Fruit fly (Drosophila melanogaster) whole organism, embryonic: ENCODE results near the gene CG7120.
A peak's percentile ranks its signal among the peaks of the same experiment; 100 is the strongest.

Experiments used
- Antp ChIP-seq: fragments of 200-800 bp; sonication (Bioruptor generic); optimal IDR thresholded peaks from 3 replicates; lab custom pipeline; 2016; ENCODE audit warnings: missing biosample characterization, missing genetic modification characterization
- CG10267 ChIP-seq: fragments of 200-800 bp; sonication (Bioruptor generic); optimal IDR thresholded peaks from 2 replicates; lab custom pipeline; 2018; ENCODE audit warnings: missing biosample characterization, mild to moderate bottlenecking, missing genetic modification characterization, moderate library complexity
- CG10431 ChIP-seq: fragments of 200-800 bp; sonication (Bioruptor generic); optimal IDR thresholded peaks from 3 replicates; lab custom pipeline; 2018; ENCODE audit warnings: missing biosample characterization, mild to moderate bottlenecking, missing genetic modification characterization
- CG10959 ChIP-seq: fragments of 200-800 bp; sonication (Bioruptor generic); IDR thresholded peaks from 2 replicates; pipeline ENCODE4 v1.3.6; 2022; ENCODE audit warnings: missing biosample characterization, missing genetic modification characterization
- CG11560 ChIP-seq: fragments of 200-800 bp; sonication (Bioruptor generic); IDR thresholded peaks from 3 replicates; pipeline ENCODE4 v1.3.6; 2022; ENCODE audit warnings: missing biosample characterization, missing genetic modification characterization
- CG11723 ChIP-seq: fragments of 200-800 bp; sonication (Bioruptor generic); optimal IDR thresholded peaks from 2 replicates; lab custom pipeline; 2017; ENCODE audit warnings: missing biosample characterization, mild to moderate bottlenecking, missing genetic modification characterization
- CG12155 ChIP-seq: fragments of 200-800 bp; sonication (Bioruptor generic); optimal IDR thresholded peaks from 3 replicates; lab custom pipeline; 2016; ENCODE audit warnings: missing biosample characterization, missing genetic modification characterization
- CG17186 ChIP-seq: fragments of 200-800 bp; sonication (Bioruptor generic); optimal IDR thresholded peaks from 3 replicates; lab custom pipeline; 2017; ENCODE audit warnings: missing biosample characterization, missing genetic modification reagents, missing genetic modification characterization
- CG17385 ChIP-seq: fragments of 200-800 bp; sonication (Bioruptor generic); optimal IDR thresholded peaks from 3 replicates; lab custom pipeline; 2018; ENCODE audit warnings: missing biosample characterization, mild to moderate bottlenecking, missing genetic modification characterization
- CG17912 ChIP-seq: fragments of 200-800 bp; sonication (Bioruptor generic); optimal IDR thresholded peaks from 2 replicates; lab custom pipeline; 2018; ENCODE audit warnings: missing biosample characterization, mild to moderate bottlenecking, missing genetic modification characterization
- CG18764 ChIP-seq: fragments of 200-800 bp; sonication (Bioruptor generic); optimal IDR thresholded peaks from 3 replicates; lab custom pipeline; 2016; ENCODE audit warnings: missing biosample characterization, missing genetic modification characterization
- CG2120 ChIP-seq: fragments of 200-800 bp; sonication (Bioruptor generic); optimal IDR thresholded peaks from 3 replicates; lab custom pipeline; 2016; ENCODE audit warnings: missing biosample characterization, missing genetic modification characterization
- CG2712 ChIP-seq: fragments of 200-800 bp; optimal IDR thresholded peaks from 3 replicates; lab custom pipeline; 2019; ENCODE audit warnings: missing biosample characterization, mild to moderate bottlenecking, missing genetic modification characterization, moderate library complexity
- CG30403 ChIP-seq: fragments of 200-800 bp; sonication (Bioruptor generic); optimal IDR thresholded peaks from 3 replicates; lab custom pipeline; 2016; ENCODE audit warnings: missing biosample characterization, missing genetic modification characterization
- CG31441 ChIP-seq: fragments of 200-800 bp; sonication (Bioruptor generic); IDR thresholded peaks from 2 replicates; pipeline ENCODE4 v1.3.6; 2022; ENCODE audit warnings: missing biosample characterization, missing genetic modification characterization
- CG32532 ChIP-seq: fragments of 200-800 bp; sonication (Bioruptor generic); IDR thresholded peaks from 2 replicates; pipeline ENCODE4 v1.3.6; 2022; ENCODE audit warnings: missing biosample characterization, missing genetic modification characterization
- CG3838 ChIP-seq: fragments of 200-800 bp; sonication (Bioruptor generic); optimal IDR thresholded peaks from 3 replicates; lab custom pipeline; 2016; ENCODE audit warnings: missing biosample characterization, missing genetic modification characterization
- CG3847 ChIP-seq: fragments of 200-800 bp; sonication (Bioruptor generic); IDR thresholded peaks from 2 replicates; pipeline ENCODE4 v1.3.6; 2022; ENCODE audit warnings: missing biosample characterization, missing genetic modification characterization
- CG4730 ChIP-seq: fragments of 200-800 bp; sonication (Bioruptor generic); IDR thresholded peaks from 2 replicates; pipeline ENCODE4 v1.3.6; 2022; ENCODE audit warnings: missing biosample characterization, missing genetic modification characterization
- CG5245 ChIP-seq: fragments of 200-800 bp; sonication (Bioruptor generic); optimal IDR thresholded peaks from 3 replicates; lab custom pipeline; 2016; ENCODE audit warnings: missing biosample characterization, missing genetic modification characterization
- CG8359 ChIP-seq: fragments of 200-800 bp; sonication (Bioruptor generic); optimal IDR thresholded peaks from 2 replicates; lab custom pipeline; 2017; ENCODE audit warnings: missing biosample characterization, mild to moderate bottlenecking, missing genetic modification characterization, borderline replicate concordance
- CG9817 ChIP-seq: fragments of 200-800 bp; sonication (Bioruptor generic); optimal IDR thresholded peaks from 2 replicates; lab custom pipeline; 2018; ENCODE audit warnings: missing biosample characterization, mild to moderate bottlenecking, missing genetic modification characterization, moderate library complexity
- CHES-1-like ChIP-seq: fragments of 200-800 bp; sonication (Bioruptor generic); optimal IDR thresholded peaks from 2 replicates; lab custom pipeline; 2016; ENCODE audit warnings: missing biosample characterization, missing genetic modification characterization
- CTCF ChIP-seq: fragments of 200-800 bp; sonication (Bioruptor generic); optimal IDR thresholded peaks from 2 replicates; lab custom pipeline; 2017; ENCODE audit warnings: missing biosample characterization, mild to moderate bottlenecking, missing genetic modification characterization, moderate library complexity
- Camta ChIP-seq: fragments of 200-800 bp; sonication (Bioruptor generic); optimal IDR thresholded peaks from 2 replicates; lab custom pipeline; 2016; ENCODE audit warnings: missing biosample characterization, missing genetic modification characterization
- Chrac-16 ChIP-seq: fragments of 200-800 bp; sonication (Bioruptor generic); optimal IDR thresholded peaks from 3 replicates; lab custom pipeline; 2016; ENCODE audit warnings: missing biosample characterization, missing genetic modification characterization
- Dbx ChIP-seq: fragments of 200-800 bp; sonication (Bioruptor generic); IDR thresholded peaks from 3 replicates; pipeline ENCODE4 v1.3.6; 2022; ENCODE audit warnings: missing biosample characterization, missing genetic modification characterization
- Dip3 ChIP-seq: fragments of 200-800 bp; sonication (Bioruptor generic); optimal IDR thresholded peaks from 3 replicates; lab custom pipeline; 2016; ENCODE audit warnings: missing biosample characterization, missing genetic modification characterization
- Dp ChIP-seq: fragments of 200-800 bp; sonication (Bioruptor generic); optimal IDR thresholded peaks from 2 replicates; lab custom pipeline; 2018; ENCODE audit warnings: missing biosample characterization, mild to moderate bottlenecking, missing genetic modification characterization, moderate library complexity
- Drgx ChIP-seq: fragments of 200-800 bp; sonication (Bioruptor generic); IDR thresholded peaks from 2 replicates; pipeline ENCODE4 v1.3.6; 2022; ENCODE audit warnings: missing biosample characterization, missing genetic modification characterization
- Side ChIP-seq: fragments of 200-800 bp; sonication (Bioruptor generic); optimal IDR thresholded peaks from 2 replicates; lab custom pipeline; 2016; ENCODE audit warnings: missing biosample characterization, missing genetic modification characterization
- bowl ChIP-seq: fragments of 200-800 bp; sonication (Bioruptor generic); IDR thresholded peaks from 2 replicates; pipeline ENCODE4 v1.3.6; 2022; ENCODE audit warnings: missing biosample characterization, missing genetic modification characterization
- chinmo ChIP-seq: fragments of 200-800 bp; sonication (Bioruptor generic); IDR thresholded peaks from 4 replicates; pipeline ENCODE4 v1.3.6; 2022; ENCODE audit warnings: missing biosample characterization, missing genetic modification characterization; ENCODE audit not compliant: partially characterized antibody
- danr ChIP-seq: fragments of 200-800 bp; sonication (Bioruptor generic); IDR thresholded peaks from 2 replicates; pipeline ENCODE4 v1.3.6; 2022; ENCODE audit warnings: missing biosample characterization, missing genetic modification characterization
- eve ChIP-seq, 2 experiments: fragments of >200 bp; optimal IDR thresholded peaks; 2 replicates each; lab custom pipeline; 2017; ENCODE audit warnings: missing biosample characterization in 2 of 2, missing genetic modification characterization in 2 of 2
- eyg ChIP-seq: fragments of 200-800 bp; sonication (Bioruptor generic); optimal IDR thresholded peaks from 3 replicates; lab custom pipeline; 2016; ENCODE audit warnings: missing biosample characterization, missing genetic modification characterization
- fd96Cb ChIP-seq: fragments of 200-800 bp; sonication (Bioruptor generic); optimal IDR thresholded peaks from 2 replicates; lab custom pipeline; 2018; ENCODE audit warnings: missing biosample characterization, mild to moderate bottlenecking, missing genetic modification characterization, moderate library complexity
- gsb ChIP-seq: fragments of 200-800 bp; sonication (Bioruptor generic); IDR thresholded peaks from 2 replicates; pipeline ENCODE4 v1.3.6; 2022; ENCODE audit warnings: missing biosample characterization, missing genetic modification characterization
- ham ChIP-seq: fragments of 200-800 bp; sonication (Bioruptor generic); IDR thresholded peaks from 2 replicates; pipeline ENCODE4 v1.3.6; 2022; ENCODE audit warnings: missing biosample characterization, missing genetic modification characterization
- hkb ChIP-seq, 2 experiments: fragments of 200-800 bp in 1 of 2; fragments of >200 bp in 1 of 2; sonication (Bioruptor generic) in 1 of 2; IDR thresholded peaks in 1 of 2; optimal IDR thresholded peaks in 1 of 2; 2 replicates each; pipeline versions ENCODE4 v1.3.6 to Lab custom; 2017 to 2022; ENCODE audit warnings: missing biosample characterization in 1 of 2, missing genetic modification characterization in 1 of 2
- ind ChIP-seq: fragments of 200-800 bp; sonication (Bioruptor generic); optimal IDR thresholded peaks from 3 replicates; lab custom pipeline; 2016; ENCODE audit warnings: missing biosample characterization, missing genetic modification characterization
- ken ChIP-seq: fragments of 200-800 bp; sonication (Bioruptor generic); IDR thresholded peaks from 3 replicates; pipeline ENCODE4 v1.3.6; 2022; ENCODE audit warnings: missing biosample characterization, missing genetic modification characterization
- lilli ChIP-seq: fragments of 200-800 bp; sonication (Bioruptor generic); optimal IDR thresholded peaks from 3 replicates; lab custom pipeline; 2016; ENCODE audit warnings: missing biosample characterization, missing genetic modification characterization
- nerfin-1 ChIP-seq: fragments of 200-800 bp; sonication (Bioruptor generic); optimal IDR thresholded peaks from 3 replicates; lab custom pipeline; 2019; ENCODE audit warnings: missing biosample characterization, mild to moderate bottlenecking, missing genetic modification characterization, moderate library complexity
- oc ChIP-seq: fragments of 200-800 bp; sonication (Bioruptor generic); optimal IDR thresholded peaks from 2 replicates; lab custom pipeline; 2018; ENCODE audit warnings: missing biosample characterization, mild to moderate bottlenecking, missing genetic modification characterization, moderate library complexity
- pfk ChIP-seq: fragments of 200-800 bp; sonication (Bioruptor generic); optimal IDR thresholded peaks from 2 replicates; lab custom pipeline; 2018; ENCODE audit warnings: missing biosample characterization, mild to moderate bottlenecking, missing genetic modification characterization, moderate library complexity
- pnt ChIP-seq: fragments of 200-800 bp; sonication (Bioruptor generic); optimal IDR thresholded peaks from 3 replicates; lab custom pipeline; 2016; ENCODE audit warnings: missing biosample characterization, missing genetic modification characterization
- rib ChIP-seq: fragments of 200-800 bp; sonication (Bioruptor generic); IDR thresholded peaks from 2 replicates; pipeline ENCODE4 v1.3.6; 2022; ENCODE audit warnings: missing biosample characterization, missing genetic modification characterization
- tin ChIP-seq: fragments of 200-800 bp; sonication (Bioruptor generic); optimal IDR thresholded peaks from 3 replicates; lab custom pipeline; 2016; ENCODE audit warnings: missing biosample characterization, missing genetic modification characterization
- twi ChIP-seq: fragments of 200-800 bp; optimal IDR thresholded peaks from 2 replicates; lab custom pipeline; 2019; ENCODE audit warnings: missing biosample characterization, mild to moderate bottlenecking, missing genetic modification characterization, moderate library complexity
- z ChIP-seq: fragments of 200-800 bp; sonication (Bioruptor generic); IDR thresholded peaks from 3 replicates; pipeline ENCODE4 v1.3.6; 2022; ENCODE audit warnings: missing biosample characterization, missing genetic modification characterization

The CG7120 gene

dm6 chr3L:8398763-8399445 lies 3.1 kb downstream of the CG7120 start (continued):
- TF ChIP-seq lilli (GFP tag; lab: Kevin White, UChicago) (peak; percentile 35), Antp (GFP tag; lab: Kevin White, UChicago) (peak; percentile 34), CG10959 (GFP tag; lab: Robert Waterston, UW) (0 out of 2 replicates have a peak, but pooled peaks have one; percentile 22), CG17385 (GFP tag; lab: Kevin White, UChicago) (peak; percentile 35), CG5245 (peak; percentile 40), CG11723 (GFP tag; lab: Kevin White, UChicago) (no peak), CG2712 (tag; lab: Kevin White, UChicago) (peak; percentile 45), pnt (peak; percentile 4), eyg (GFP tag; lab: Kevin White, UChicago) (peak; percentile 16), Chrac-16 (GFP tag; lab: Kevin White, UChicago) (peak; percentile 43), CG3847 (GFP tag; lab: Robert Waterston, UW) (0 out of 2 replicates have a peak, but pooled peaks have one; percentile 21), Camta (peak; percentile 22), Drgx (GFP tag; lab: Robert Waterston, UW) (peak; percentile 73), CG32532 (GFP tag; lab: Robert Waterston, UW) (peak; percentile 47; the same call in 1 of the 2 replicates), CG12155 (peak; percentile 14), twi (tag; lab: Kevin White, UChicago) (no peak), CG17912 (GFP tag; lab: Kevin White, UChicago) (no peak), rib (GFP tag; lab: Robert Waterston, UW) (no peak), oc (no peak), hkb (optimal IDR thresholded peaks at IDR 0.05; lab: Kevin White, UChicago) (no peak), hkb (GFP tag; IDR thresholded peaks at IDR 0.05; lab: Robert Waterston, UW) (no peak), bowl (no peak), gsb (GFP tag; lab: Robert Waterston, UW) (no peak), CHES-1-like (GFP tag; lab: Kevin White, UChicago) (no peak), Side (GFP tag; lab: Kevin White, UChicago) (no peak), z (GFP tag; lab: Robert Waterston, UW) (no peak), fd96Cb (tag; lab: Kevin White, UChicago) (peak; percentile 38), Dp (no peak), CG17186 (GFP tag; lab: Kevin White, UChicago) (no peak), eve (GFP tag; optimal IDR thresholded peaks at IDR 0.05; lab: Kevin White, UChicago) (no peak), CG3838 (GFP tag; lab: Kevin White, UChicago) (no peak), ind (GFP tag; lab: Kevin White, UChicago) (peak; percentile 56), nerfin-1 (tag; lab: Kevin White, UChicago) (no peak), CTCF (GFP tag; lab: Kevin White, UChicago) (no peak), danr (no peak), Dip3 (peak; percentile 5), pfk (no peak), CG18764 (no peak), CG10431 (GFP tag; lab: Kevin White, UChicago) (no peak), CG8359 (no peak), CG10267 (tag; lab: Kevin White, UChicago) (no peak), CG11560 (tag; lab: Robert Waterston, UW) (no peak), CG30403 (peak; percentile 34), CG9817 (tag; lab: Kevin White, UChicago) (no peak), Dbx (no peak), chinmo (GFP tag; lab: Robert Waterston, UW) (no peak), ken (peak; percentile 51; the same call in 1 of the 3 replicates), ham (no peak), CG4730 (GFP tag; lab: Robert Waterston, UW) (no peak), CG31441 (no peak), tin (peak; percentile 14), CG2120 (GFP tag; lab: Kevin White, UChicago) (peak; percentile 41)
